Worm (Caenorhabditis elegans) whole organism, young adult: ENCODE data around the gene jac-1.

Source experiments
- B0261.1 ChIP-seq: sonication (generic microtip); optimal IDR thresholded peaks from 2 replicates; lab custom pipeline; 2016; ENCODE audit warnings: mild to moderate bottlenecking, missing genetic modification characterization, moderate library complexity, missing compliant biosample characterization
- egl-18 ChIP-seq: fragments of 200-800 bp; sonication (Bioruptor generic); IDR thresholded peaks from 2 replicates; pipeline ENCODE4 v1.3.6; 2022; ENCODE audit warnings: missing genetic modification reagents, missing genetic modification characterization, missing compliant biosample characterization
- hlh-26 ChIP-seq: fragments of 200-800 bp; sonication (Bioruptor generic); conservative IDR thresholded peaks from 2 replicates; pipeline ENCODE4 v1.3.6; 2022; ENCODE audit warnings: missing genetic modification reagents, missing genetic modification characterization, missing compliant biosample characterization
- hrde-1 ChIP-seq: sonication (generic microtip); optimal IDR thresholded peaks from 2 replicates; lab custom pipeline; 2016; ENCODE audit warnings: missing genetic modification characterization, mild to moderate bottlenecking, missing compliant biosample characterization, moderate library complexity, missing genotype, missing genetic modification reagents, borderline replicate concordance
- madf-8 ChIP-seq: fragments of 200-800 bp; sonication (Bioruptor generic); conservative IDR thresholded peaks from 2 replicates; pipeline ENCODE4 v1.3.6; 2022; ENCODE audit warnings: missing genetic modification reagents, missing genetic modification characterization, missing compliant biosample characterization
- sdz-38 ChIP-seq: sonication (generic microtip); optimal IDR thresholded peaks from 2 replicates; lab custom pipeline; 2016; ENCODE audit warnings: missing genotype, missing genetic modification characterization, missing compliant biosample characterization
- snpc-4 ChIP-seq, 5 experiments: fragments of 150-350 bp in 1 of 5; sonication (generic microtip) in 4 of 5; optimal IDR thresholded peaks; 2 replicates each; lab custom pipeline; 2014 to 2018; ENCODE audit warnings: missing genetic modification characterization in 5 of 5, missing biosample characterization in 3 of 5, antibody characterized with exemption in 2 of 5, mild to moderate bottlenecking in 2 of 5, missing compliant biosample characterization in 2 of 5, missing genotype in 2 of 5, moderate library complexity in 2 of 5, missing genetic modification reagents in 1 of 5

- no peak for TF ChIP-seq B0261.1 (tag; lab: Kevin White, UChicago)
- no peak for TF ChIP-seq hrde-1
- TF ChIP-seq sdz-38 (tag; lab: Kevin White, UChicago), result no peak
- TF ChIP-seq madf-8 (GFP tag; lab: Robert Waterston, UW), result no peak
- TF ChIP-seq hlh-26 (GFP tag; lab: Robert Waterston, UW), result no peak
- no peak for TF ChIP-seq egl-18 (GFP tag; lab: Robert Waterston, UW)
- no peak for TF ChIP-seq snpc-4 (GFP tag; optimal IDR thresholded peaks at IDR 0.05; lab: Kevin White, UChicago)
- TF ChIP-seq snpc-4 (tag; optimal IDR thresholded peaks at IDR 0.05; lab: Kevin White, UChicago), result no peak
These were observed 27.0 kb downstream of the jac-1 start for ce11 chrIV:15999692-16000091.
